Worm (Caenorhabditis elegans): ENCODE data around the gene fbxb-64.
A peak's percentile ranks its signal among the peaks of the same experiment; 100 is the strongest.
"Not testable (repeated sequence)": the region's sequence is repeated elsewhere in the genome, so short reads cannot be mapped to it uniquely, and the experiment has no call there.

The fbxb-64 gene

DNA sequence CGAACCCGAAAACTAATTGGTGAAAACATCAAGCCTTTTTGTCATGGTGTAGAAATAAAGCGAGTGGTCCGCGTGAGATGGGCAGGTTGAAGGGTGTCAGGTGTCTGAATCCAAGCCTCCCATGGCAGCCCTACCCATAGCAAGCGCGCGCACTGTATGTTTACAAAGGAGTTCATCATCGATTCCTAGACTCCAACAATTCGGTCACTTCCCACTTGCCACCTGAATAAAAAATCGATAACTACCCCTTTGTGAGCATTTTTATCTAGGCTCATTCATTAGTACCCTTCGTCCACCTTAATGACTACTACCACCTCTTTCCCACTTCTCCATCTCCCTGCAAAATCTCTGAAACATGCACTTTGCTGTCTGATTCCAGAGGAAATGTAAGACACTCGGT lies at the start of gene fbxb-64:
fbxb-64 (plus strand) TSS at position 301 of the 400 bp plus-strand sequence.
- no peak for TF ChIP-seq Y95B8A.8 (GFP tag; IDR thresholded peaks at IDR 0.05)
- no peak for TF ChIP-seq egl-18 (GFP tag; IDR thresholded peaks at IDR 0.05)
- 0 out of 2 replicates have a peak, but pooled peaks have one; percentile 6 for TF ChIP-seq dox-1 (GFP tag; IDR thresholded peaks at IDR 0.05)

DNA sequence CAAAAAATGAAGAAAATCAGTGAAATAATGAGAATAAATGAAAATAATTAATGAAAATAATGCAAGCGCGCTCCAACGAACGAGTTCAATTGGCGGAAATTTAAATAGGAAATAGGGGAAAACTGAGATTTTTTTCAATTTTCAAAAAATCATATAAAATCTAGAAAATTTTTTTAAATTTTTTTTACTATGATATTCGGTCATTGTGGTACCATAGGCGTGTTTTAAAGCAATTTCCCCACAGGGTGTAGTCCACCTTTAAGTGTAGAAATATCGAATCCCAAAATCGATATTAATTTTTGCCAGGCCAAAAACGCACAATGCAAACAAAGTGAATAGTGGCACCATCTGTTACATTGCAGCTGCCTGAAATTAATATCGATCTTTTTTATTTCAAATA lies 48.9 kb upstream of the fbxb-64 start, which contains the start of gene F21D9.1:
F21D9.1 (plus strand) TSS at position 301 of the 400 bp plus-strand sequence.
- TF ChIP-seq F57C9.4 (tag; optimal IDR thresholded peaks at IDR 0.05); ztf-22 (GFP tag; optimal IDR thresholded peaks at IDR 0.05); hlh-12 (tag; optimal IDR thresholded peaks at IDR 0.05): not testable (repeated sequence)

DNA sequence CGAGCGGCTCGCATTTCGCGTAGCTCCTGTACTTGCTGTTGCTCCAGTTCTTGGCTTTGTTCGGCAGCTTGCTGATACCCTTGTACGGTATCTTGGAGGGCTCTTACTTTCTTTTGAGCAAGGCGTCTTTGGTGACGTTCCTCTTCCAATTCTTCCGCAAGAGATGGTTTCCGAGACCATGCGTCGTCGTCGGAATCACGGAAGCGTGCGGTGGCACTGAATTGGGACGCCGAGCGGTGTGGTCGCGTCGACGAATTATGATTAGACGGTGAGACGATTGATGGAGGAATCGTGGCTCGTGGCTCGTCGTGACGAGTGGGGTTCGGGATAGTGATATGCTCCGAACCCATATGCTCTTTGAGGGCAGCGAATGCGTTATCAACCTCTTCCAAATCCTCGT lies 36.7 kb upstream of the fbxb-64 start:
- TF ChIP-seq nhr-120 (GFP tag; IDR thresholded peaks at IDR 0.05): 0 out of 2 replicates have a peak, but pooled peaks have one; percentile 58
- no peak for TF ChIP-seq hlh-26 (GFP tag; conservative IDR thresholded peaks at IDR 0.05)

DNA sequence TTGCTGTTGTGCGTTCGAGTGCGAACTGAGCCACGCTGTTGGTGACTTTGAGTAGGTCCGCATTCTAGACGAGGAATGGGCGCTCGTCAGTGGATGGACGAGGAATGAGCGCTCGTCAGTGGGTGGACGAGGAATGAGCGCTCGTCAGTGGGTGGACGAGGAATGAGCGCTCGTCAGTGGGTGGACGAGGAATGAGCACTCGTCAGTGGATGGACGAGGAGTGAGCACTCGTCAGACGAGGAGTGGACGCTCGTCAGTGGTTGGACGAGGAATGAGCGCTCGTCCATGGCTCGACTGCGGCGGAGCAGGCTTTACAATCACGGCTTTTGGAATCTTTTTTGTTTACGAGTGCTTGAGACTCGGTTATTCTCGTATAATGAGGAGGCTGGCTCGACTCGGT lies 34.6 kb upstream of the fbxb-64 start:
- no peak for TF ChIP-seq aptf-2 (GFP tag; conservative IDR thresholded peaks at IDR 0.05)
- TF ChIP-seq nfya-1 (tag; optimal IDR thresholded peaks at IDR 0.05; ENCODE audit: borderline replicate concordance, insufficient read depth): no peak
- TF ChIP-seq attf-5 (GFP tag; optimal IDR thresholded peaks at IDR 0.05): no peak
- TF ChIP-seq F23B12.7 (tag; optimal IDR thresholded peaks at IDR 0.05; ENCODE audit: insufficient read depth): no peak
- no peak for TF ChIP-seq madf-8 (GFP tag; conservative IDR thresholded peaks at IDR 0.05)
- no peak for TF ChIP-seq chd-7 (tag; optimal IDR thresholded peaks at IDR 0.05)
- peak; percentile 63; the same call in 1 of the 2 replicates for TF ChIP-seq zfh-2 (GFP tag; conservative IDR thresholded peaks at IDR 0.05)
- peak; percentile 23; the same call in 1 of the 2 replicates for TF ChIP-seq egrh-3 (GFP tag; IDR thresholded peaks at IDR 0.05)
- no peak for TF ChIP-seq Y95B8A.8 (GFP tag; IDR thresholded peaks at IDR 0.05)
- TF ChIP-seq tlf-1 (GFP tag; optimal IDR thresholded peaks at IDR 0.05): no peak

DNA sequence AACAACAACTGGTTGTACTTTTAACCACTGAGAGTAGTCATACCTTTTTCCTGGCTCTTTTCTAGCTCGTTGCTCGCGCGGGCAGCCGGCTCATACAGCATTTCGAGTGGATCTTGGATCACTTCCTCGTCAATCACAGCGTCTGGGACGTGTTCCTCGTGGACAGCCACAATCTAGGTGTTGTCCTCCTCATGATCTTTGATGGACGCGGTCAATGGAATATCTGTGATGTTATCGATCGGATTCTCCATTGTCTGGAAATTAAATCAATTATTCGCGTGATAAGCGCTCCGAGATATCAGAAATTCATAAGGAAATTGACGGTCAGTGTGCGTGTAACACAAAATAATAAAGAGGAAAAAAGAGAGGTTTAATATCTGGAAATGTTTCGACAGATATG lies 33.2 kb upstream of the fbxb-64 start, which contains the start of gene F21D9.8:
F21D9.8 (minus strand) TSS at position 101 of the 400 bp plus-strand sequence.
- TF ChIP-seq nfya-2 (GFP tag; IDR thresholded peaks at IDR 0.05): no peak
- TF ChIP-seq attf-6 (GFP tag; IDR thresholded peaks at IDR 0.05): no peak
- no peak for TF ChIP-seq nfyb-1 (GFP tag; IDR thresholded peaks at IDR 0.05)
- TF ChIP-seq ceh-100 (GFP tag; IDR thresholded peaks at IDR 0.05): no peak

DNA sequence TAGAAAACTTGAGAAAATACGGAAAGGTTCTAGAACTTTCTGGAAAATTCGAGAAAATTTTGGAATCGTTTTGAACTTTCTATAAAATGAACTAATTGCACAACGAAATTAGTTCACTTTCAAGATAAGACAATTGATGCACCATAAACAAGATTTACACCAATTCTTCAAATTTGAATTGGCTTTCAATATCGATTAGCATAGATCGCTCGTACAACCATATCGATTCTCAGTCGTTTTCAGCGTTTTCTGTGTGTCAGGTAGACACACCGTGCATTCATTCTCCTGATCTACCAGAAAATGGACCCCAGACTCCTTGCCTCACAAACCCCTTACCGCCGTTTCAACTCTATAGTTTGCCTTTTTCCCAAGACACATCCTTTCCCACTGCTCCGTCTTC lies 30.8 kb upstream of the fbxb-64 start, which contains the start of gene fbxb-117:
fbxb-117 (plus strand) TSS at position 301 of the 400 bp plus-strand sequence.
- TF ChIP-seq sea-2 (GFP tag; IDR thresholded peaks at IDR 0.05) (no peak), F22D6.2 (tag; optimal IDR thresholded peaks at IDR 0.05) (no peak), nfya-1 (tag; optimal IDR thresholded peaks at IDR 0.05; ENCODE audit: borderline replicate concordance, insufficient read depth) (no peak), egl-44 (GFP tag; IDR thresholded peaks at IDR 0.05) (no peak), ceh-79 (tag; optimal IDR thresholded peaks at IDR 0.05) (no peak), rpc-1 (optimal IDR thresholded peaks at IDR 0.05) (no peak), rpc-1 (tag; optimal IDR thresholded peaks at IDR 0.05) (no peak), efl-1 (GFP tag; optimal IDR thresholded peaks at IDR 0.05) (no peak), madf-6 (GFP tag; IDR thresholded peaks at IDR 0.05) (no peak), lsy-27 (tag; optimal IDR thresholded peaks at IDR 0.05; ENCODE audit: borderline replicate concordance, insufficient read depth) (no peak), repo-1 (tag; optimal IDR thresholded peaks at IDR 0.05) (no peak)

Data from whole organism, young adult.